Worm (Caenorhabditis elegans) whole organism, mixed stage, embryonic: Measurements from ENCODE around the gene C49C8.2.

Source experiments
- M03D4.4 ChIP-seq: sonication (generic microtip); optimal IDR thresholded peaks from 2 replicates; lab custom pipeline; 2017; ENCODE audit warnings: mild to moderate bottlenecking, missing genetic modification characterization, missing compliant biosample characterization
- bed-3 ChIP-seq: fragments of 200-800 bp; sonication (Bioruptor generic); optimal IDR thresholded peaks from 3 replicates; lab custom pipeline; 2018; ENCODE audit warnings: mild to moderate bottlenecking, missing genetic modification characterization, moderate library complexity, missing compliant biosample characterization
- blmp-1 ChIP-seq: fragments of 150-350 bp; optimal IDR thresholded peaks from 2 replicates; lab custom pipeline; 2014; ENCODE audit warnings: missing biosample characterization, missing genetic modification characterization
- ceh-39 ChIP-seq: fragments of 150-350 bp; optimal IDR thresholded peaks from 2 replicates; lab custom pipeline; 2014; ENCODE audit warnings: missing biosample characterization, missing genetic modification characterization
- ceh-83 ChIP-seq: fragments of 200-800 bp; sonication (Bioruptor generic); optimal IDR thresholded peaks from 2 replicates; lab custom pipeline; 2018; ENCODE audit warnings: mild to moderate bottlenecking, missing genetic modification characterization, missing compliant biosample characterization
- ces-1 ChIP-seq: fragments of 150-350 bp; optimal IDR thresholded peaks from 2 replicates; lab custom pipeline; 2014; ENCODE audit warnings: missing biosample characterization, missing genetic modification reagents, missing genetic modification characterization
- cnd-1 ChIP-seq: fragments of 200-800 bp; sonication (Bioruptor generic); optimal IDR thresholded peaks from 2 replicates; lab custom pipeline; 2018; ENCODE audit warnings: mild to moderate bottlenecking, missing genetic modification characterization, missing compliant biosample characterization
- drap-1 ChIP-seq: fragments of 200-800 bp; sonication (Bioruptor generic); optimal IDR thresholded peaks from 3 replicates; lab custom pipeline; 2018; ENCODE audit warnings: mild to moderate bottlenecking, missing genetic modification characterization, missing compliant biosample characterization
- elt-1 ChIP-seq: sonication (generic microtip); optimal IDR thresholded peaks from 2 replicates; lab custom pipeline; 2017; ENCODE audit warnings: missing genetic modification characterization, mild to moderate bottlenecking, missing compliant biosample characterization, antibody characterized with exemption, moderate library complexity, borderline replicate concordance; ENCODE audit not compliant: insufficient read depth
- elt-3 ChIP-seq: fragments of 150-350 bp; optimal IDR thresholded peaks from 2 replicates; lab custom pipeline; 2014; ENCODE audit warnings: missing biosample characterization, missing genetic modification characterization
- flh-1 ChIP-seq: fragments of 200-800 bp; sonication (Bioruptor generic); optimal IDR thresholded peaks from 2 replicates; lab custom pipeline; 2018; ENCODE audit warnings: mild to moderate bottlenecking, missing genetic modification characterization, moderate library complexity, missing compliant biosample characterization
- ham-2 ChIP-seq: fragments of 200-800 bp; sonication (Bioruptor generic); optimal IDR thresholded peaks from 2 replicates; lab custom pipeline; 2018; ENCODE audit warnings: mild to moderate bottlenecking, missing genetic modification characterization, missing compliant biosample characterization
- hlh-1 ChIP-seq: fragments of 150-350 bp; optimal IDR thresholded peaks from 2 replicates; lab custom pipeline; 2014; ENCODE audit warnings: missing biosample characterization, missing genetic modification reagents, missing genetic modification characterization
- lin-13 ChIP-seq: fragments of 150-350 bp; optimal IDR thresholded peaks from 2 replicates; lab custom pipeline; 2014; ENCODE audit warnings: missing biosample characterization, missing genetic modification characterization
- lin-32 ChIP-seq: fragments of 200-800 bp; sonication (Bioruptor generic); optimal IDR thresholded peaks from 2 replicates; lab custom pipeline; 2018; ENCODE audit warnings: mild to moderate bottlenecking, missing genetic modification characterization, missing compliant biosample characterization
- lsy-2 ChIP-seq: fragments of 150-350 bp; optimal IDR thresholded peaks from 2 replicates; lab custom pipeline; 2014; ENCODE audit warnings: missing biosample characterization, missing genetic modification characterization
- mab-5 ChIP-seq: fragments of 150-350 bp; optimal IDR thresholded peaks from 2 replicates; lab custom pipeline; 2014; ENCODE audit warnings: missing biosample characterization, missing genetic modification characterization
- mep-1 ChIP-seq: fragments of 150-350 bp; optimal IDR thresholded peaks from 2 replicates; lab custom pipeline; 2017; ENCODE audit warnings: missing biosample characterization, missing genetic modification reagents, missing genetic modification characterization, inconsistent platforms
- mls-2 ChIP-seq: sonication (generic microtip); optimal IDR thresholded peaks from 2 replicates; lab custom pipeline; 2016; ENCODE audit warnings: mild to moderate bottlenecking, missing genetic modification characterization, moderate library complexity, missing compliant biosample characterization
- nhr-12 ChIP-seq: fragments of 150-350 bp; optimal IDR thresholded peaks from 2 replicates; lab custom pipeline; 2014; ENCODE audit warnings: missing biosample characterization, missing genetic modification characterization
- nhr-2 ChIP-seq: fragments of 150-350 bp; optimal IDR thresholded peaks from 2 replicates; lab custom pipeline; 2014; ENCODE audit warnings: missing biosample characterization, missing genetic modification characterization
- nhr-237 ChIP-seq: fragments of 150-350 bp; optimal IDR thresholded peaks from 2 replicates; lab custom pipeline; 2014; ENCODE audit warnings: missing biosample characterization, missing genetic modification characterization
- nhr-28 ChIP-seq: fragments of 150-350 bp; optimal IDR thresholded peaks from 2 replicates; lab custom pipeline; 2014; ENCODE audit warnings: missing biosample characterization, missing genetic modification characterization
- nhr-76 ChIP-seq: sonication (generic microtip); optimal IDR thresholded peaks from 2 replicates; lab custom pipeline; 2017; ENCODE audit warnings: missing biosample characterization, missing genetic modification characterization
- sem-2 ChIP-seq: fragments of 200-800 bp; sonication (Bioruptor generic); optimal IDR thresholded peaks from 2 replicates; lab custom pipeline; 2018; ENCODE audit warnings: mild to moderate bottlenecking, missing genetic modification characterization, missing compliant biosample characterization
- snpc-4 ChIP-seq: fragments of 150-350 bp; optimal IDR thresholded peaks from 2 replicates; lab custom pipeline; 2014; ENCODE audit warnings: missing biosample characterization, missing genetic modification characterization
- sptf-1 ChIP-seq: sonication (generic microtip); optimal IDR thresholded peaks from 2 replicates; lab custom pipeline; 2017; ENCODE audit warnings: mild to moderate bottlenecking, missing genetic modification characterization, moderate library complexity, missing compliant biosample characterization
- unc-120 ChIP-seq: sonication (generic microtip); optimal IDR thresholded peaks from 2 replicates; lab custom pipeline; 2017; ENCODE audit warnings: missing genetic modification characterization, missing compliant biosample characterization; ENCODE audit not compliant: poor library complexity, severe bottlenecking
- unc-39 ChIP-seq: fragments of 150-350 bp; optimal IDR thresholded peaks from 2 replicates; lab custom pipeline; 2014; ENCODE audit warnings: missing biosample characterization, missing genetic modification characterization
- zip-8 ChIP-seq: fragments of 150-350 bp; optimal IDR thresholded peaks from 2 replicates; lab custom pipeline; 2014; ENCODE audit warnings: missing biosample characterization, missing genetic modification characterization
- ztf-11 ChIP-seq: fragments of 150-350 bp; optimal IDR thresholded peaks from 2 replicates; lab custom pipeline; 2014; ENCODE audit warnings: missing biosample characterization, missing genetic modification characterization

C49C8.2 gene

DNA sequence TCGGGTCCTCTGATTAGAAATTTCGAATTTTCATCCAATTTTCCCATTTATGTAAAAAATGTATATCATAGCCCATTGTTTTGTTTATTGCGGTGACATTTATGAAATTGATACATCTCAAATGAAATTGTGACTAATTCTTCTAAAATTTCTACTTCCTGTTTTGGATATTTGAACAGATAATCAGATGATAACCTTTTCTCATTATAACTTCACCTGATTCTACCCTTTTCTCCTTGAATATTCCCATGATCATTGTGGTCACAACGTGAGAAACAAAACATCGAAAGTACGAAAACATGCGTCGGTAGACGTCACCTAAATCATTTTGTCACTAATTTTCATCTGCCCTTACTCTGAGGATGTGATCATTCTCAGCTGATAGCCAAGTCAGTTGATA lies 20.6 kb upstream of the C49C8.2 start:
- TF ChIP-seq nhr-28 (tag; lab: Kevin White, UChicago) = no peak
- no peak for TF ChIP-seq nhr-12 (tag; lab: Kevin White, UChicago)
- no peak for TF ChIP-seq sptf-1 (tag; lab: Kevin White, UChicago)
- TF ChIP-seq mab-5 (tag; lab: Kevin White, UChicago) = no peak
- TF ChIP-seq nhr-2 (tag; lab: Kevin White, UChicago) = no peak
- no peak for TF ChIP-seq lsy-2
- no peak for TF ChIP-seq mls-2 (tag; lab: Kevin White, UChicago)
- TF ChIP-seq drap-1 = no peak
- no peak for TF ChIP-seq ham-2 (GFP tag; lab: Kevin White, UChicago)
- no peak for TF ChIP-seq ztf-11 (tag; lab: Kevin White, UChicago)
- no peak for TF ChIP-seq nhr-76 (tag; lab: Kevin White, UChicago)
- no peak for TF ChIP-seq lin-13 (tag; lab: Kevin White, UChicago)
- no peak for TF ChIP-seq sem-2 (GFP tag; lab: Kevin White, UChicago)
- no peak for TF ChIP-seq unc-120 (tag; lab: Kevin White, UChicago)
- no peak for TF ChIP-seq cnd-1
- no peak for TF ChIP-seq zip-8 (tag; lab: Kevin White, UChicago)
- TF ChIP-seq flh-1 (GFP tag; lab: Kevin White, UChicago) = no peak
- TF ChIP-seq elt-3 (tag; lab: Kevin White, UChicago) = no peak
- no peak for TF ChIP-seq bed-3 (GFP tag; lab: Kevin White, UChicago)
- TF ChIP-seq M03D4.4 (tag; lab: Kevin White, UChicago) = no peak

DNA sequence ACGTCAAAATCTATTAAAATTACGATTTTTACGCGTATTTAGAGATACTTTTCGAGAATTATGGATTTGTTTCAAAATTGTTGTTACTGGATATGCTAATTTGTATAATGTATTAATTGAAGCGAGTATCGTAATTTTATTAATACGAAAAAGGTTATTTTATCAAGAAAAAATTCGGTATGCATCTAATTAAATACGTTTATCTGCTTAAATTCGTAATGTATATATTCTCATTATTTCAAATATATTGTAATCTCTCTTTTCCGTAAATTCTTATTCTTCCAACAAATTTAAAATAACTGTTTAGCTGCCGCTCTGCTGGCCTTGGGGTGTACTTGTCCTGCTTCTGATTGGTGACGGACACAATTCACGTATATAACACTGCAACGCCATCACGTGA lies 19.9 kb upstream of the C49C8.2 start, which contains the start of gene dgk-4:
dgk-4 (plus strand) TSS at position 301 of the 400 bp plus-strand sequence.
- TF ChIP-seq sptf-1 (tag; lab: Kevin White, UChicago) (no peak), hlh-1 (tag; lab: Kevin White, UChicago) (no peak), blmp-1 (tag; lab: Kevin White, UChicago) (no peak), elt-1 (tag; lab: Kevin White, UChicago) (no peak), mep-1 (no peak), lin-13 (tag; lab: Kevin White, UChicago) (no peak), ces-1 (GFP tag; lab: Kevin White, UChicago) (no peak), mab-5 (tag; lab: Kevin White, UChicago) (no peak), ztf-11 (tag; lab: Kevin White, UChicago) (no peak), unc-39 (tag; lab: Kevin White, UChicago) (no peak)

DNA sequence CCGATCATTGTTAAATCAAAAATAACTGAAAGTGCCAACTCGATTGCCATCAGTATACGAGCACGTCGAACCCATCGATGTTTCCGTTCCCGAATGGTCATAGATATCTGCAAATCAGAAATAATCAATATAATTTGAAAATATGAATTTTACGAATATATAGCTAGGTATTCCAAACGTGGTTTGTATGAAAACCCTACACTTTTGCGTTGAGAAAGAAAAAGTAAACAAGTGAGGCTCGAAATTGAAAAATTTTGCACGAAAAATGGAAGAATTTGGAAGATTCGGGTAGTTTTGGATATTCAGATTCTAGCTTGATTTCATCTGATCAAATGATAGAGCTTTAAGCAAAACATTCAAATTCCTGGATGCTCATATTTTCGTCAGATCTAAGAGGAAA lies 12.1 kb upstream of the C49C8.2 start, which contains the start of gene F42A9.9:
F42A9.9 (minus strand) TSS at position 101 of the 400 bp plus-strand sequence.
- no peak for TF ChIP-seq bed-3 (GFP tag; lab: Kevin White, UChicago)
- no peak for TF ChIP-seq hlh-1 (tag; lab: Kevin White, UChicago)
- no peak for TF ChIP-seq zip-8 (tag; lab: Kevin White, UChicago)

DNA sequence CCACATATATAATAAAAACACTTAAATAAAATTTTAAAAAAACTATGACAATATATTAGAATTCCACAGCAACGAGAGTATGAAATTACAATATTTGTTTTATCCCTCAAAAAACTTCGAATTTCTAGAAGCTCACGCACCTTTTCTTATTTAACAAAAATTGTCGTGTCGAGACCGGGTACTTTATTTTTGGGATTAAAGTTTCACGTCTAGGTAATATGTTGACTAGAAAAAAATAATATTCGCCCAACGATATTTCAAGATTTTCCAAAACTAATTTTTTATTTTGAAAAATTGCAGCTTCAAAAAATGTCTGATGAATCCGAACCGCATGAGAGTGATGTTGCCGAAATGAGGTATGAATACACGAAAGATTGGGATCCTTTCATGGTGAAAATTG lies 6.5 kb upstream of the C49C8.2 start, which contains the start of gene C49C8.3:
C49C8.3 (plus strand) TSS at position 301 of the 400 bp plus-strand sequence.
- no peak for TF ChIP-seq snpc-4 (tag; lab: Kevin White, UChicago)
- TF ChIP-seq ham-2 (GFP tag; lab: Kevin White, UChicago) = no peak
- TF ChIP-seq nhr-2 (tag; lab: Kevin White, UChicago) = no peak
- no peak for TF ChIP-seq ztf-11 (tag; lab: Kevin White, UChicago)
- TF ChIP-seq ces-1 (GFP tag; lab: Kevin White, UChicago) = no peak
- TF ChIP-seq, all 35 proteins: peak for 0

DNA sequence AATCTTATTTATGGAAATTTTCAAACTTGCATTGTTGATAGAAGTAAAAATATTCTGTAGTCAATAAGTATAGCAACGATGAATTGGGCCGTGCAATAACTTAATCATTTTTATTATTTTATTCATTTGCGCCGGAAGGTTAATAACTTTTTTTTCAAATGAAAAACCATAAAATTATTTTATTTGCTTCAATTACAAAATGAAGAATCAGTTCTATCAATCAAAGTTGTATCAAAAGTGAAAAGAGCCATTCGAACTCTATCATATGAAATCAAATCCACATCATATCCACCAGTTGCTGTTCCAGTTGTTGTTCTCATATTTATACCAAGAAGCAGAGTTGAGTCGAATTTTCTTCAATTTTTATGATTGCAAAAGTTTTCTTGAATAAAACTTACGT lies 2.4 kb upstream of the C49C8.2 start, which contains the start of gene cyp-33E1:
cyp-33E1 (minus strand) TSS at position 101 of the 400 bp plus-strand sequence.
- no peak for TF ChIP-seq sem-2 (GFP tag; lab: Kevin White, UChicago)
- TF ChIP-seq nhr-237 = no peak
- TF ChIP-seq nhr-12 (tag; lab: Kevin White, UChicago) = no peak
- TF ChIP-seq bed-3 (GFP tag; lab: Kevin White, UChicago) = no peak
- no peak for TF ChIP-seq lsy-2
- no peak for TF ChIP-seq elt-1 (tag; lab: Kevin White, UChicago)
- no peak for TF ChIP-seq mab-5 (tag; lab: Kevin White, UChicago)
- TF ChIP-seq cnd-1 = no peak
- no peak for TF ChIP-seq ztf-11 (tag; lab: Kevin White, UChicago)
- no peak for TF ChIP-seq mls-2 (tag; lab: Kevin White, UChicago)

DNA sequence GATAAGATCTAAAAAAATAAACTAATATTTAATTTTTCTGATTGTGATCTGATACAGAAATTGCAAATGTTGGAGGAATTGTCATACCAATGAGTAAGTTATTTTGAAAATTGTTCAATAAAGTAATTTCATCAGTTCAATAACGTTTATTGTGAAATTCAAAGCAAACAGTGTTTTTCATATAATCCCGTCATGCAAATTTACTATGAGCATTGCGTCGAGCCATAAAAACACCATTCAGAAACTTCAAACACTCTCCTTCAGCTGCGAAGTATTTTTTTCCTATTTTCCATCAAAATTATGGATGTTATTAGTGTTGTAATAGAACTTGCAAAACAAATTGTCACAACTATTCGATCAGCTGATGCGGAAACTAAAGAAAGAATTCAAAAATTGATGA lies 947 bp downstream of the C49C8.2 start, which contains the start of gene C49C8.8:
C49C8.8 (plus strand) TSS at position 301 of the 400 bp plus-strand sequence.
- TF ChIP-seq cnd-1 (no peak), nhr-237 (no peak), flh-1 (GFP tag; lab: Kevin White, UChicago) (no peak), ceh-83 (GFP tag; lab: Kevin White, UChicago) (no peak), blmp-1 (tag; lab: Kevin White, UChicago) (no peak), hlh-1 (tag; lab: Kevin White, UChicago) (no peak), mls-2 (tag; lab: Kevin White, UChicago) (no peak), drap-1 (no peak), ztf-11 (tag; lab: Kevin White, UChicago) (no peak), elt-1 (tag; lab: Kevin White, UChicago) (no peak), mep-1 (no peak), lin-13 (tag; lab: Kevin White, UChicago) (no peak), ceh-39 (no peak), ces-1 (GFP tag; lab: Kevin White, UChicago) (no peak), lin-32 (no peak)
